Worm (Caenorhabditis elegans) whole organism, early embryonic: ENCODE results near the gene rimb-1.

Source experiments
- B0310.2 ChIP-seq: sonication (generic microtip); optimal IDR thresholded peaks from 2 replicates; lab custom pipeline; 2016; ENCODE audit warnings: mild to moderate bottlenecking, missing genetic modification characterization, missing compliant biosample characterization
- F13C5.2 ChIP-seq: sonication (generic microtip); optimal IDR thresholded peaks from 2 replicates; lab custom pipeline; 2017; ENCODE audit warnings: mild to moderate bottlenecking, missing genetic modification characterization, inconsistent platforms, missing compliant biosample characterization
- aly-1 ChIP-seq: sonication (generic microtip); optimal IDR thresholded peaks from 2 replicates; lab custom pipeline; 2016; ENCODE audit warnings: missing genetic modification characterization, missing compliant biosample characterization
- ama-1 ChIP-seq: fragments of 150-350 bp; optimal IDR thresholded peaks from 2 replicates; lab custom pipeline; 2014
- ceh-13 ChIP-seq: fragments of 200-800 bp; sonication (Bioruptor generic); optimal IDR thresholded peaks from 2 replicates; lab custom pipeline; 2018; ENCODE audit warnings: mild to moderate bottlenecking, missing genetic modification characterization, missing compliant biosample characterization
- ceh-36 ChIP-seq: sonication (generic microtip); optimal IDR thresholded peaks from 2 replicates; lab custom pipeline; 2016; ENCODE audit warnings: missing genetic modification characterization, inconsistent platforms, missing compliant biosample characterization
- ets-7 ChIP-seq: sonication (generic microtip); optimal IDR thresholded peaks from 2 replicates; lab custom pipeline; 2016; ENCODE audit warnings: missing genotype, missing genetic modification characterization, missing compliant biosample characterization
- flt-1 ChIP-seq: fragments of 200-800 bp; sonication (Bioruptor generic); IDR thresholded peaks from 2 replicates; pipeline ENCODE4 v1.3.6; 2022; ENCODE audit warnings: missing genetic modification characterization, missing compliant biosample characterization
- hmbx-1 ChIP-seq: sonication (generic microtip); optimal IDR thresholded peaks from 2 replicates; lab custom pipeline; 2016; ENCODE audit warnings: mild to moderate bottlenecking, missing genetic modification characterization, missing compliant biosample characterization
- hmg-4 ChIP-seq: fragments of 200-800 bp; sonication (Bioruptor generic); optimal IDR thresholded peaks from 2 replicates; lab custom pipeline; 2018; ENCODE audit warnings: mild to moderate bottlenecking, missing genetic modification characterization, missing compliant biosample characterization
- hnd-1 ChIP-seq: sonication (generic microtip); optimal IDR thresholded peaks from 2 replicates; lab custom pipeline; 2016; ENCODE audit warnings: missing genetic modification characterization, missing compliant biosample characterization
- pes-1 ChIP-seq: fragments of 200-800 bp; sonication (Bioruptor generic); IDR thresholded peaks from 2 replicates; pipeline ENCODE4 v1.3.6; 2022; ENCODE audit warnings: missing genetic modification reagents, missing genetic modification characterization, missing compliant biosample characterization
- scrt-1 ChIP-seq: fragments of 200-800 bp; sonication (Bioruptor generic); IDR thresholded peaks from 2 replicates; pipeline ENCODE4 v1.3.6; 2022; ENCODE audit warnings: missing genetic modification characterization, missing compliant biosample characterization
- sea-1 ChIP-seq: fragments of 200-800 bp; sonication (Bioruptor generic); conservative IDR thresholded peaks from 2 replicates; pipeline ENCODE4 v1.3.6; 2022; ENCODE audit warnings: missing genetic modification characterization, missing compliant biosample characterization
- tbx-11 ChIP-seq: fragments of 200-800 bp; sonication (Bioruptor generic); IDR thresholded peaks from 2 replicates; pipeline ENCODE4 v1.3.6; 2022; ENCODE audit warnings: missing genetic modification characterization, missing compliant biosample characterization
- tbx-37 ChIP-seq: fragments of 200-800 bp; sonication (Bioruptor generic); conservative IDR thresholded peaks from 2 replicates; pipeline ENCODE4 v1.3.6; 2022; ENCODE audit warnings: missing genetic modification reagents, missing genetic modification characterization, missing compliant biosample characterization
- tra-4 ChIP-seq: sonication (generic microtip); optimal IDR thresholded peaks from 2 replicates; lab custom pipeline; 2017; ENCODE audit warnings: missing genetic modification characterization, missing compliant biosample characterization

The rimb-1 gene

ce11 chrIII:1788033-1788432, at the start of gene rimb-1:
rimb-1 (plus strand) TSS chrIII:1788333.
- no peak for TF ChIP-seq B0310.2
- no peak for TF ChIP-seq sea-1 (GFP tag; lab: Robert Waterston, UW)
- no peak for TF ChIP-seq F13C5.2 (tag; lab: Kevin White, UChicago)
- TF ChIP-seq hnd-1 (tag; lab: Kevin White, UChicago): no peak
- no peak for TF ChIP-seq hmbx-1
- no peak for TF ChIP-seq ama-1 (lab: Kevin White, UChicago)
- TF ChIP-seq ceh-13: no peak
- TF ChIP-seq tbx-37: no peak
- no peak for TF ChIP-seq pes-1 (GFP tag; lab: Robert Waterston, UW)

- no peak for TF ChIP-seq ets-7 (tag; lab: Kevin White, UChicago)
- no peak for TF ChIP-seq hnd-1 (tag; lab: Kevin White, UChicago)
- no peak for TF ChIP-seq ceh-36
- no peak for TF ChIP-seq flt-1 (GFP tag; lab: Robert Waterston, UW)
Measured at ce11 chrIII:1743081-1743480, 45.1 kb upstream of the rimb-1 start.

ce11 chrIII:1743488-1744020, 44.6 kb upstream of the rimb-1 start:
- TF ChIP-seq ama-1 (lab: Kevin White, UChicago) (no peak), scrt-1 (no peak), tbx-37 (no peak), sea-1 (GFP tag; lab: Robert Waterston, UW) (no peak), F13C5.2 (tag; lab: Kevin White, UChicago) (no peak), ceh-36 (no peak), aly-1 (tag; lab: Kevin White, UChicago) (no peak), ceh-13 (no peak), hmbx-1 (no peak), tra-4 (tag; lab: Kevin White, UChicago) (no peak), B0310.2 (no peak), tbx-11 (GFP tag; lab: Robert Waterston, UW) (no peak), flt-1 (GFP tag; lab: Robert Waterston, UW) (no peak)

ce11 chrIII:1744486-1744885, 43.6 kb upstream of the rimb-1 start:
- TF ChIP-seq hmg-4 (GFP tag; lab: Kevin White, UChicago): no peak
- no peak for TF ChIP-seq scrt-1
- TF ChIP-seq tbx-11 (GFP tag; lab: Robert Waterston, UW): no peak
- no peak for TF ChIP-seq hnd-1 (tag; lab: Kevin White, UChicago)
- no peak for TF ChIP-seq tbx-37
- TF ChIP-seq aly-1 (tag; lab: Kevin White, UChicago): no peak
- no peak for TF ChIP-seq ceh-13
- no peak for TF ChIP-seq flt-1 (GFP tag; lab: Robert Waterston, UW)
- TF ChIP-seq sea-1 (GFP tag; lab: Robert Waterston, UW): no peak
- no peak for TF ChIP-seq hmbx-1

ce11 chrIII:1745450-1746127, 42.5 kb upstream of the rimb-1 start:
- TF ChIP-seq tbx-11 (GFP tag; lab: Robert Waterston, UW): no peak
- no peak for TF ChIP-seq ets-7 (tag; lab: Kevin White, UChicago)
- no peak for TF ChIP-seq sea-1 (GFP tag; lab: Robert Waterston, UW)
- no peak for TF ChIP-seq scrt-1
- TF ChIP-seq ama-1 (lab: Kevin White, UChicago): no peak
- no peak for TF ChIP-seq B0310.2
- TF ChIP-seq hnd-1 (tag; lab: Kevin White, UChicago): no peak

ce11 chrIII:1754842-1755241, 33.3 kb upstream of the rimb-1 start, which contains the start of gene Y46E12A.3:
Y46E12A.3 (minus strand) TSS chrIII:1754942.
- no peak for TF ChIP-seq ets-7 (tag; lab: Kevin White, UChicago)
- no peak for TF ChIP-seq tra-4 (tag; lab: Kevin White, UChicago)
- no peak for TF ChIP-seq B0310.2
- no peak for TF ChIP-seq ceh-13
- TF ChIP-seq tbx-37: no peak
- TF ChIP-seq ceh-36: no peak
- TF ChIP-seq hmg-4 (GFP tag; lab: Kevin White, UChicago): no peak
- TF ChIP-seq F13C5.2 (tag; lab: Kevin White, UChicago): no peak
- TF ChIP-seq hmbx-1: no peak
- no peak for TF ChIP-seq pes-1 (GFP tag; lab: Robert Waterston, UW)
- TF ChIP-seq aly-1 (tag; lab: Kevin White, UChicago): no peak
- TF ChIP-seq tbx-11 (GFP tag; lab: Robert Waterston, UW): no peak
- no peak for TF ChIP-seq ama-1 (lab: Kevin White, UChicago)
- TF ChIP-seq sea-1 (GFP tag; lab: Robert Waterston, UW): no peak
- no peak for TF ChIP-seq flt-1 (GFP tag; lab: Robert Waterston, UW)
- TF ChIP-seq hnd-1 (tag; lab: Kevin White, UChicago): no peak
- no peak for TF ChIP-seq scrt-1

ce11 chrIII:1758151-1758550, 30.0 kb upstream of the rimb-1 start, which contains the start of gene Y46E12A.5:
Y46E12A.5 (minus strand) TSS chrIII:1758251.
- TF ChIP-seq aly-1 (tag; lab: Kevin White, UChicago) (no peak), ama-1 (lab: Kevin White, UChicago) (no peak), flt-1 (GFP tag; lab: Robert Waterston, UW) (no peak), F13C5.2 (tag; lab: Kevin White, UChicago) (no peak)

- no peak for TF ChIP-seq hmg-4 (GFP tag; lab: Kevin White, UChicago)
- TF ChIP-seq tbx-11 (GFP tag; lab: Robert Waterston, UW): no peak
- no peak for TF ChIP-seq scrt-1
- no peak for TF ChIP-seq ama-1 (lab: Kevin White, UChicago)
- no peak for TF ChIP-seq ets-7 (tag; lab: Kevin White, UChicago)
- no peak for TF ChIP-seq F13C5.2 (tag; lab: Kevin White, UChicago)
- TF ChIP-seq ceh-13: no peak
- no peak for TF ChIP-seq hnd-1 (tag; lab: Kevin White, UChicago)
- TF ChIP-seq pes-1 (GFP tag; lab: Robert Waterston, UW): no peak
- no peak for TF ChIP-seq B0310.2
- no peak for TF ChIP-seq aly-1 (tag; lab: Kevin White, UChicago)
- TF ChIP-seq tra-4 (tag; lab: Kevin White, UChicago): no peak
- TF ChIP-seq hmbx-1: no peak
- TF ChIP-seq sea-1 (GFP tag; lab: Robert Waterston, UW): no peak
- TF ChIP-seq ceh-36: no peak
- TF ChIP-seq tbx-37: no peak
- no peak for TF ChIP-seq flt-1 (GFP tag; lab: Robert Waterston, UW)
Measured at ce11 chrIII:1758632-1759031, 29.5 kb upstream of the rimb-1 start, which contains the start of gene Y46E12A.2. Y46E12A.2 (plus strand) TSS chrIII:1758932.
